Worm (Caenorhabditis elegans): Measurements from ENCODE around the gene srh-250.

- TF ChIP-seq ama-1 (optimal IDR thresholded peaks at IDR 0.05), result no peak
- TF ChIP-seq pes-1 (GFP tag; IDR thresholded peaks at IDR 0.05), result no peak
- no peak for TF ChIP-seq hnd-1 (tag; optimal IDR thresholded peaks at IDR 0.05)
- TF ChIP-seq ets-7 (tag; optimal IDR thresholded peaks at IDR 0.05), result no peak
- TF ChIP-seq ceh-36 (tag; optimal IDR thresholded peaks at IDR 0.05), result no peak
- TF ChIP-seq aly-1 (tag; optimal IDR thresholded peaks at IDR 0.05), result no peak
- TF ChIP-seq B0310.2 (tag; optimal IDR thresholded peaks at IDR 0.05), result no peak
These were observed 15.5 kb downstream of the srh-250 start for ce11 chrII:3893911-3894310.

All from whole organism, early embryonic.